Worm (Caenorhabditis elegans) whole organism, mixed stage, embryonic: ENCODE measurements around the gene T05C7.9.
"Not testable (repeated sequence)": the region's sequence is repeated elsewhere in the genome, so short reads cannot be mapped to it uniquely, and the experiment has no call there.

ENCODE experiments used
- M03D4.4 ChIP-seq: sonication (generic microtip); optimal IDR thresholded peaks from 2 replicates; lab custom pipeline; 2017; ENCODE audit warnings: mild to moderate bottlenecking, missing genetic modification characterization, missing compliant biosample characterization
- bed-3 ChIP-seq: fragments of 200-800 bp; sonication (Bioruptor generic); optimal IDR thresholded peaks from 3 replicates; lab custom pipeline; 2018; ENCODE audit warnings: mild to moderate bottlenecking, missing genetic modification characterization, moderate library complexity, missing compliant biosample characterization
- blmp-1 ChIP-seq: fragments of 150-350 bp; optimal IDR thresholded peaks from 2 replicates; lab custom pipeline; 2014; ENCODE audit warnings: missing biosample characterization, missing genetic modification characterization
- ceh-39 ChIP-seq: fragments of 150-350 bp; optimal IDR thresholded peaks from 2 replicates; lab custom pipeline; 2014; ENCODE audit warnings: missing biosample characterization, missing genetic modification characterization
- ceh-43 ChIP-seq: fragments of 200-800 bp; sonication (Bioruptor generic); optimal IDR thresholded peaks from 2 replicates; lab custom pipeline; 2018; ENCODE audit warnings: mild to moderate bottlenecking, missing genetic modification characterization, moderate library complexity, missing compliant biosample characterization
- ceh-83 ChIP-seq: fragments of 200-800 bp; sonication (Bioruptor generic); optimal IDR thresholded peaks from 2 replicates; lab custom pipeline; 2018; ENCODE audit warnings: mild to moderate bottlenecking, missing genetic modification characterization, missing compliant biosample characterization
- ces-1 ChIP-seq: fragments of 150-350 bp; optimal IDR thresholded peaks from 2 replicates; lab custom pipeline; 2014; ENCODE audit warnings: missing biosample characterization, missing genetic modification reagents, missing genetic modification characterization
- cnd-1 ChIP-seq: fragments of 200-800 bp; sonication (Bioruptor generic); optimal IDR thresholded peaks from 2 replicates; lab custom pipeline; 2018; ENCODE audit warnings: mild to moderate bottlenecking, missing genetic modification characterization, missing compliant biosample characterization
- drap-1 ChIP-seq: fragments of 200-800 bp; sonication (Bioruptor generic); optimal IDR thresholded peaks from 3 replicates; lab custom pipeline; 2018; ENCODE audit warnings: mild to moderate bottlenecking, missing genetic modification characterization, missing compliant biosample characterization
- elt-1 ChIP-seq: sonication (generic microtip); optimal IDR thresholded peaks from 2 replicates; lab custom pipeline; 2017; ENCODE audit warnings: missing genetic modification characterization, mild to moderate bottlenecking, missing compliant biosample characterization, antibody characterized with exemption, moderate library complexity, borderline replicate concordance; ENCODE audit not compliant: insufficient read depth
- elt-3 ChIP-seq: fragments of 150-350 bp; optimal IDR thresholded peaks from 2 replicates; lab custom pipeline; 2014; ENCODE audit warnings: missing biosample characterization, missing genetic modification characterization
- flh-1 ChIP-seq: fragments of 200-800 bp; sonication (Bioruptor generic); optimal IDR thresholded peaks from 2 replicates; lab custom pipeline; 2018; ENCODE audit warnings: mild to moderate bottlenecking, missing genetic modification characterization, moderate library complexity, missing compliant biosample characterization
- ham-2 ChIP-seq: fragments of 200-800 bp; sonication (Bioruptor generic); optimal IDR thresholded peaks from 2 replicates; lab custom pipeline; 2018; ENCODE audit warnings: mild to moderate bottlenecking, missing genetic modification characterization, missing compliant biosample characterization
- hlh-1 ChIP-seq: fragments of 150-350 bp; optimal IDR thresholded peaks from 2 replicates; lab custom pipeline; 2014; ENCODE audit warnings: missing biosample characterization, missing genetic modification reagents, missing genetic modification characterization
- lin-13 ChIP-seq: fragments of 150-350 bp; optimal IDR thresholded peaks from 2 replicates; lab custom pipeline; 2014; ENCODE audit warnings: missing biosample characterization, missing genetic modification characterization
- lin-32 ChIP-seq: fragments of 200-800 bp; sonication (Bioruptor generic); optimal IDR thresholded peaks from 2 replicates; lab custom pipeline; 2018; ENCODE audit warnings: mild to moderate bottlenecking, missing genetic modification characterization, missing compliant biosample characterization
- lsy-2 ChIP-seq: fragments of 150-350 bp; optimal IDR thresholded peaks from 2 replicates; lab custom pipeline; 2014; ENCODE audit warnings: missing biosample characterization, missing genetic modification characterization
- mab-5 ChIP-seq: fragments of 150-350 bp; optimal IDR thresholded peaks from 2 replicates; lab custom pipeline; 2014; ENCODE audit warnings: missing biosample characterization, missing genetic modification characterization
- nhr-12 ChIP-seq: fragments of 150-350 bp; optimal IDR thresholded peaks from 2 replicates; lab custom pipeline; 2014; ENCODE audit warnings: missing biosample characterization, missing genetic modification characterization
- nhr-2 ChIP-seq: fragments of 150-350 bp; optimal IDR thresholded peaks from 2 replicates; lab custom pipeline; 2014; ENCODE audit warnings: missing biosample characterization, missing genetic modification characterization
- nhr-28 ChIP-seq: fragments of 150-350 bp; optimal IDR thresholded peaks from 2 replicates; lab custom pipeline; 2014; ENCODE audit warnings: missing biosample characterization, missing genetic modification characterization
- sem-2 ChIP-seq: fragments of 200-800 bp; sonication (Bioruptor generic); optimal IDR thresholded peaks from 2 replicates; lab custom pipeline; 2018; ENCODE audit warnings: mild to moderate bottlenecking, missing genetic modification characterization, missing compliant biosample characterization
- sptf-1 ChIP-seq: sonication (generic microtip); optimal IDR thresholded peaks from 2 replicates; lab custom pipeline; 2017; ENCODE audit warnings: mild to moderate bottlenecking, missing genetic modification characterization, moderate library complexity, missing compliant biosample characterization
- unc-120 ChIP-seq: sonication (generic microtip); optimal IDR thresholded peaks from 2 replicates; lab custom pipeline; 2017; ENCODE audit warnings: missing genetic modification characterization, missing compliant biosample characterization; ENCODE audit not compliant: poor library complexity, severe bottlenecking
- unc-39 ChIP-seq: fragments of 150-350 bp; optimal IDR thresholded peaks from 2 replicates; lab custom pipeline; 2014; ENCODE audit warnings: missing biosample characterization, missing genetic modification characterization
- unc-62 ChIP-seq: fragments of 150-350 bp; optimal IDR thresholded peaks from 2 replicates; lab custom pipeline; 2014; ENCODE audit warnings: missing biosample characterization, missing genetic modification reagents, missing genetic modification characterization
- zip-8 ChIP-seq: fragments of 150-350 bp; optimal IDR thresholded peaks from 2 replicates; lab custom pipeline; 2014; ENCODE audit warnings: missing biosample characterization, missing genetic modification characterization
- ztf-11 ChIP-seq: fragments of 150-350 bp; optimal IDR thresholded peaks from 2 replicates; lab custom pipeline; 2014; ENCODE audit warnings: missing biosample characterization, missing genetic modification characterization

T05C7.9 gene

ce11 chrIV:53539-53938 is 25.5 kb upstream of the T05C7.9 start, which contains the start of gene T05C7.4:
Gene T05C7.4, minus strand, starts transcription at chrIV:53639.
- TF ChIP-seq M03D4.4 (tag; lab: Kevin White, UChicago) = no peak
- TF ChIP-seq cnd-1 (tag; lab: Kevin White, UChicago) = no peak
- no peak for TF ChIP-seq mab-5 (tag; lab: Kevin White, UChicago)
- TF ChIP-seq, all 35 proteins: peak for 0

DNA sequence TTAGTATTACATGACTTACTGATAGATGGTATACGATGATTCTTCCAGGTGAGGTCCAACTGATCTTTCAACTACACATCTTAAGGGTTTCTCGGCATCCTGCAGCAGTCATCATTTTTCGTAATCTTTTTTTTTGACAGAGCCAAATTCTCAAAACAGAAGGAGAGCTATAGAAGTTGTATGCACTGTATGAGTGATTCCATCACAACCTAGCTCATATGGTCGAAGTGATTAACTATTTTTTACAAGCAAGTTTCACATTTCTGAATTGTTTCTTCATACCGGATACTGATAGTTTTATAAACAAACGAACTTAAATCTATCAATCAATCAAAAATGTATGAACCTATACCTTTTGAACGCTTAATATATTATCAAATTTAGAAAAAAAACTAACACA is 20.3 kb upstream of the T05C7.9 start, which contains the start of gene T05C7.5:
T05C7.5 (minus strand) TSS at position 101 of the 400 bp plus-strand sequence.
- TF ChIP-seq mab-5 (tag; lab: Kevin White, UChicago) (no peak), nhr-2 (tag; lab: Kevin White, UChicago) (no peak), ztf-11 (no peak), unc-62 (GFP tag; lab: Kevin White, UChicago) (no peak), cnd-1 (tag; lab: Kevin White, UChicago) (no peak), unc-39 (no peak), elt-3 (tag; lab: Kevin White, UChicago) (no peak), ces-1 (GFP tag; lab: Kevin White, UChicago) (no peak), ceh-39 (tag; lab: Kevin White, UChicago) (no peak), elt-1 (tag; lab: Kevin White, UChicago) (no peak), lin-13 (tag; lab: Kevin White, UChicago) (no peak), sptf-1 (tag; lab: Kevin White, UChicago) (no peak), ceh-43 (GFP tag; lab: Kevin White, UChicago) (no peak), zip-8 (tag; lab: Kevin White, UChicago) (no peak), flh-1 (no peak), M03D4.4 (tag; lab: Kevin White, UChicago) (no peak), unc-120 (tag; lab: Kevin White, UChicago) (no peak), blmp-1 (no peak), drap-1 (GFP tag; lab: Kevin White, UChicago) (no peak)

- TF ChIP-seq drap-1 (GFP tag; lab: Kevin White, UChicago); unc-120 (tag; lab: Kevin White, UChicago); M03D4.4 (tag; lab: Kevin White, UChicago): not testable (repeated sequence)
Observed at ce11 chrIV:61448-61847, 17.6 kb upstream of the T05C7.9 start, which contains the start of gene T05C7.7. Gene T05C7.7, plus strand, starts transcription at chrIV:61748.

- TF ChIP-seq zip-8 (tag; lab: Kevin White, UChicago) (peak; percentile 95), ztf-11 (no peak), nhr-12 (tag; lab: Kevin White, UChicago) (no peak), ham-2 (GFP tag; lab: Kevin White, UChicago) (no peak), drap-1 (GFP tag; lab: Kevin White, UChicago) (no peak), sem-2 (no peak), lin-32 (GFP tag; lab: Kevin White, UChicago) (no peak), ceh-83 (GFP tag; lab: Kevin White, UChicago) (no peak)
Observed at ce11 chrIV:71266-71665, 7.8 kb upstream of the T05C7.9 start.

DNA sequence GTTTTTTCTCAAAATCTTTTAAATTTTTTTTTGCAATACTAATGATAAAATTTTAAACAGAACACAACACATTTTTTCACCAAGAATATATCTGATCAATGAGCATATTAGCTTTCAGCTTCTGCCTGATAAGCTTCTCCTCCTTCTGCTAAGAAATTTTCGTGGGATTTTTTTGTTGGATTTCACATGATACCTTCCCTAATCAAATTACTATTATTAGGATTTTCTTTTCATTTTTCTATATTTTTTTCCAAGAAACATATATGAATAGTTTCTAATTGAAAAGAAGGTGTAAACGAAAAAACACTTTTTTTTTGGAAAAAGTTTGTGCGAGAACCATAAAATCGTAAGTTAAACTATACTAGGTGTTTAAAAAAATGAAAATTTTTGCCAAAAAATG is 5.9 kb upstream of the T05C7.9 start:
- no peak for TF ChIP-seq hlh-1 (tag; lab: Kevin White, UChicago)
- TF ChIP-seq sem-2 = no peak
- no peak for TF ChIP-seq unc-62 (GFP tag; lab: Kevin White, UChicago)
- no peak for TF ChIP-seq nhr-2 (tag; lab: Kevin White, UChicago)
- no peak for TF ChIP-seq sptf-1 (tag; lab: Kevin White, UChicago)
- TF ChIP-seq nhr-12 (tag; lab: Kevin White, UChicago) = no peak
- no peak for TF ChIP-seq ceh-83 (GFP tag; lab: Kevin White, UChicago)
- TF ChIP-seq bed-3 = no peak
- TF ChIP-seq lsy-2 (tag; lab: Kevin White, UChicago) = no peak
- TF ChIP-seq nhr-28 = no peak
- no peak for TF ChIP-seq flh-1
- no peak for TF ChIP-seq ztf-11

DNA sequence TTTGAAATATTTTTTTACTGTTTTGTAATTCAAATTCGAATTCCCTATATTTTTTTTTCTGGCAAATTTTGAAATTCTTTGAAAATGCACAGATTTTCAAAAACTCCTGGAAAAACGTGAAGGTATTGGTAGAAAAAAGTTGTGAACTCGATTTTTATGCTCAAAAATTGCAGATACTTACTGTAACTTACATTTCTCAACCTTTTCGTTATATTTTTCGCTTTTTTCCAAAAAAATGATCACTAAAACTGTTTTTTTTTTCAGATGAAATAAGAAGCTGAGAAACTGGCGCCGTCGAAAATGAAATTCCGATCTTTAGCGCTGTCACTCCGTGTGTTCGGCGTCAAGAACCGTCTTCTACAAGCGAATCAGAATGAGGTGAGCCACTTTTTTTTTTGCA is 3.0 kb upstream of the T05C7.9 start, which contains the start of gene T05C7.8:
T05C7.8 (plus strand) TSS at position 301 of the 400 bp plus-strand sequence.
- no peak for TF ChIP-seq unc-62 (GFP tag; lab: Kevin White, UChicago)
